Worm (Caenorhabditis elegans): ENCODE data around the gene F44B9.5.

ce11 chrIII:7969121-7969520, 47.2 kb downstream of the F44B9.5 start, which contains the start of the genes F54H12.8 and F54H12.7:
- TF ChIP-seq egl-27 (tag; optimal IDR thresholded peaks at IDR 0.05) (no peak), mdl-1 (tag; optimal IDR thresholded peaks at IDR 0.05) (no peak), nhr-23 (tag; optimal IDR thresholded peaks at IDR 0.05) (no peak), elt-1 (tag; optimal IDR thresholded peaks at IDR 0.05) (no peak)
